Worm (Caenorhabditis elegans) whole organism, young adult: Measurements from ENCODE around the gene C03B1.13.

Experiments used
- B0261.1 ChIP-seq: sonication (generic microtip); optimal IDR thresholded peaks from 2 replicates; lab custom pipeline; 2016; ENCODE audit warnings: mild to moderate bottlenecking, missing genetic modification characterization, moderate library complexity, missing compliant biosample characterization
- D2030.7 ChIP-seq: fragments of 200-800 bp; sonication (Bioruptor generic); IDR thresholded peaks from 2 replicates; pipeline ENCODE4 v1.3.6; 2022; ENCODE audit warnings: missing genetic modification reagents, missing genetic modification characterization, missing compliant biosample characterization
- F22D6.2 ChIP-seq: sonication (generic microtip); optimal IDR thresholded peaks from 2 replicates; lab custom pipeline; 2016; ENCODE audit warnings: mild to moderate bottlenecking, missing genetic modification characterization, missing compliant biosample characterization
- F23B12.7 ChIP-seq: sonication (generic microtip); optimal IDR thresholded peaks from 2 replicates; lab custom pipeline; 2017; ENCODE audit warnings: missing genetic modification characterization, mild to moderate bottlenecking, missing compliant biosample characterization, antibody characterized with exemption, moderate library complexity; ENCODE audit not compliant: insufficient read depth
- F33H1.4 ChIP-seq: fragments of 200-800 bp; sonication (Bioruptor generic); IDR thresholded peaks from 2 replicates; pipeline ENCODE4 v1.3.6; 2022; ENCODE audit warnings: missing genetic modification reagents, missing genetic modification characterization, missing compliant biosample characterization
- F37B4.10 ChIP-seq: fragments of 200-800 bp; sonication (Bioruptor generic); IDR thresholded peaks from 2 replicates; pipeline ENCODE4 v1.3.6; 2022; ENCODE audit warnings: missing genetic modification characterization, missing compliant biosample characterization
- F55B11.4 ChIP-seq: sonication (generic microtip); optimal IDR thresholded peaks from 2 replicates; lab custom pipeline; 2016; ENCODE audit warnings: missing compliant biosample characterization, missing genetic modification characterization, borderline replicate concordance; ENCODE audit not compliant: insufficient read depth
- T07F8.4 ChIP-seq: sonication (generic microtip); optimal IDR thresholded peaks from 2 replicates; lab custom pipeline; 2016; ENCODE audit warnings: mild to moderate bottlenecking, missing genetic modification characterization, moderate library complexity, missing compliant biosample characterization
- T26A5.8 ChIP-seq: sonication (generic microtip); optimal IDR thresholded peaks from 2 replicates; lab custom pipeline; 2016; ENCODE audit warnings: missing genetic modification characterization, missing compliant biosample characterization
- ama-1 ChIP-seq, 3 experiments: fragments of 150-350 bp in 1 of 3; sonication (generic microtip) in 2 of 3; optimal IDR thresholded peaks; 2 replicates each; lab custom pipeline; 2014 to 2018; ENCODE audit warnings: missing biosample characterization in 2 of 3, missing genetic modification characterization in 2 of 3, missing genetic modification reagents in 2 of 3
- aptf-2 ChIP-seq: fragments of 200-800 bp; sonication (Bioruptor generic); conservative IDR thresholded peaks from 2 replicates; pipeline ENCODE4 v1.3.6; 2022; ENCODE audit warnings: missing genetic modification reagents, missing genetic modification characterization, missing compliant biosample characterization
- aptf-3 ChIP-seq: fragments of 200-800 bp; sonication (Bioruptor generic); IDR thresholded peaks from 2 replicates; pipeline ENCODE4 v1.3.6; 2022; ENCODE audit warnings: missing genetic modification characterization, missing compliant biosample characterization
- atf-7 ChIP-seq: sonication (generic microtip); optimal IDR thresholded peaks from 2 replicates; lab custom pipeline; 2017; ENCODE audit warnings: mild to moderate bottlenecking, missing genetic modification characterization, missing compliant biosample characterization
- attf-5 ChIP-seq: fragments of 200-800 bp; sonication (Bioruptor generic); optimal IDR thresholded peaks from 2 replicates; lab custom pipeline; 2018; ENCODE audit warnings: mild to moderate bottlenecking, missing genetic modification characterization, missing compliant biosample characterization
- ccch-3 ChIP-seq: fragments of 200-800 bp; sonication (Bioruptor generic); optimal IDR thresholded peaks from 2 replicates; lab custom pipeline; 2018; ENCODE audit warnings: mild to moderate bottlenecking, missing genetic modification characterization, missing compliant biosample characterization
- cebp-1 ChIP-seq, 2 experiments: fragments of 200-800 bp in 1 of 2; sonication (Bioruptor generic) in 1 of 2; sonication (generic microtip) in 1 of 2; IDR thresholded peaks in 1 of 2; optimal IDR thresholded peaks in 1 of 2; 2 replicates each; pipeline versions ENCODE4 v1.3.6 to Lab custom; 2017 to 2022; ENCODE audit warnings: missing compliant biosample characterization in 2 of 2, missing genetic modification characterization in 2 of 2, mild to moderate bottlenecking in 1 of 2, missing genetic modification reagents in 1 of 2, moderate library complexity in 1 of 2
- ceh-27 ChIP-seq: fragments of 200-800 bp; sonication (Bioruptor generic); optimal IDR thresholded peaks from 2 replicates; lab custom pipeline; 2018; ENCODE audit warnings: mild to moderate bottlenecking, missing genetic modification characterization, moderate library complexity, missing compliant biosample characterization
- ceh-58 ChIP-seq: fragments of 200-800 bp; sonication (Bioruptor generic); IDR thresholded peaks from 2 replicates; pipeline ENCODE4 v1.3.6; 2022; ENCODE audit warnings: missing genetic modification characterization, missing compliant biosample characterization
- ceh-79 ChIP-seq: sonication (generic microtip); optimal IDR thresholded peaks from 2 replicates; lab custom pipeline; 2017; ENCODE audit warnings: mild to moderate bottlenecking, missing genetic modification characterization, missing compliant biosample characterization
- chd-7 ChIP-seq: sonication (generic microtip); optimal IDR thresholded peaks from 2 replicates; lab custom pipeline; 2016; ENCODE audit warnings: mild to moderate bottlenecking, missing genetic modification characterization, moderate library complexity, missing compliant biosample characterization
- dpff-1 ChIP-seq: sonication (generic microtip); optimal IDR thresholded peaks from 2 replicates; lab custom pipeline; 2017; ENCODE audit warnings: mild to moderate bottlenecking, missing genetic modification characterization, missing compliant biosample characterization
- efl-1 ChIP-seq: fragments of 150-350 bp; optimal IDR thresholded peaks from 2 replicates; lab custom pipeline; 2014; ENCODE audit warnings: missing biosample characterization, missing genetic modification reagents, missing genetic modification characterization
- egl-44 ChIP-seq: fragments of 200-800 bp; sonication (Bioruptor generic); IDR thresholded peaks from 2 replicates; pipeline ENCODE4 v1.3.6; 2022; ENCODE audit warnings: missing genetic modification reagents, missing genetic modification characterization, missing compliant biosample characterization
- hrde-1 ChIP-seq: sonication (generic microtip); optimal IDR thresholded peaks from 2 replicates; lab custom pipeline; 2016; ENCODE audit warnings: missing genetic modification characterization, mild to moderate bottlenecking, missing compliant biosample characterization, moderate library complexity, missing genotype, missing genetic modification reagents, borderline replicate concordance
- hsf-1 ChIP-seq: fragments of 200-800 bp; sonication (Bioruptor generic); IDR thresholded peaks from 2 replicates; pipeline ENCODE4 v1.3.6; 2022; ENCODE audit warnings: missing genetic modification reagents, missing genetic modification characterization, missing compliant biosample characterization
- madf-10 ChIP-seq: sonication (generic microtip); optimal IDR thresholded peaks from 2 replicates; lab custom pipeline; 2016; ENCODE audit warnings: mild to moderate bottlenecking, missing genetic modification characterization, missing compliant biosample characterization
- madf-3 ChIP-seq: fragments of 200-800 bp; sonication (Bioruptor generic); IDR thresholded peaks from 2 replicates; pipeline ENCODE4 v1.3.6; 2022; ENCODE audit warnings: missing genetic modification reagents, missing genetic modification characterization, missing compliant biosample characterization
- mcd-1 ChIP-seq: fragments of 200-800 bp; sonication (Bioruptor generic); IDR thresholded peaks from 2 replicates; pipeline ENCODE4 v1.3.6; 2022; ENCODE audit warnings: missing genetic modification reagents, missing genetic modification characterization, missing compliant biosample characterization
- nhr-90 ChIP-seq: sonication (generic microtip); optimal IDR thresholded peaks from 2 replicates; lab custom pipeline; 2016; ENCODE audit warnings: missing genotype, mild to moderate bottlenecking, missing genetic modification characterization, missing compliant biosample characterization
- sdz-38 ChIP-seq: sonication (generic microtip); optimal IDR thresholded peaks from 2 replicates; lab custom pipeline; 2016; ENCODE audit warnings: missing genotype, missing genetic modification characterization, missing compliant biosample characterization
- sea-2 ChIP-seq: fragments of 200-800 bp; sonication (Bioruptor generic); IDR thresholded peaks from 2 replicates; pipeline ENCODE4 v1.3.6; 2022; ENCODE audit warnings: missing genetic modification characterization, missing compliant biosample characterization
- snpc-1.3 ChIP-seq: sonication (generic microtip); optimal IDR thresholded peaks from 2 replicates; lab custom pipeline; 2017; ENCODE audit warnings: missing genetic modification characterization, mild to moderate bottlenecking, missing compliant biosample characterization, antibody characterized with exemption, moderate library complexity, missing genotype, missing genetic modification reagents; ENCODE audit not compliant: insufficient read depth
- sptf-2 ChIP-seq: fragments of 200-800 bp; sonication (Bioruptor generic); optimal IDR thresholded peaks from 2 replicates; lab custom pipeline; 2018; ENCODE audit warnings: mild to moderate bottlenecking, missing genetic modification characterization, missing compliant biosample characterization
- tbp1 ChIP-seq: fragments of 200-800 bp; sonication (Bioruptor generic); optimal IDR thresholded peaks from 2 replicates; lab custom pipeline; 2018; ENCODE audit warnings: mild to moderate bottlenecking, missing genetic modification characterization, missing compliant biosample characterization
- xnd-1 ChIP-seq: sonication (generic microtip); optimal IDR thresholded peaks from 2 replicates; lab custom pipeline; 2016; ENCODE audit warnings: missing genotype, missing genetic modification reagents, missing genetic modification characterization, missing compliant biosample characterization
- zfh-2 ChIP-seq: fragments of 200-800 bp; sonication (Bioruptor generic); conservative IDR thresholded peaks from 2 replicates; pipeline ENCODE4 v1.3.6; 2022; ENCODE audit warnings: missing genetic modification reagents, missing genetic modification characterization, missing compliant biosample characterization
- ztf-3 ChIP-seq: fragments of 200-800 bp; sonication (Bioruptor generic); optimal IDR thresholded peaks from 2 replicates; lab custom pipeline; 2018; ENCODE audit warnings: mild to moderate bottlenecking, missing genetic modification characterization, missing compliant biosample characterization

C03B1.13 gene

ce11 chrX:6350016-6350415 lies 12.2 kb upstream of the C03B1.13 start, which contains the start of gene C03B1.6:
TSS of gene C03B1.6 (plus strand) at chrX:6350316.
- TF ChIP-seq egl-44 (GFP tag; lab: Robert Waterston, UW): no peak
- no peak for TF ChIP-seq tbp1 (GFP tag; lab: Kevin White, UChicago)
- no peak for TF ChIP-seq F33H1.4 (GFP tag; lab: Robert Waterston, UW)
- TF ChIP-seq D2030.7 (GFP tag; lab: Robert Waterston, UW): no peak
- TF ChIP-seq atf-7 (tag; lab: Kevin White, UChicago): no peak
- no peak for TF ChIP-seq F23B12.7 (tag; lab: Kevin White, UChicago)
- TF ChIP-seq aptf-2 (GFP tag; lab: Robert Waterston, UW): no peak
- TF ChIP-seq efl-1 (GFP tag; lab: Kevin White, UChicago): no peak
- no peak for TF ChIP-seq madf-3 (GFP tag; lab: Robert Waterston, UW)
- no peak for TF ChIP-seq hrde-1 (tag; lab: Kevin White, UChicago)
- no peak for TF ChIP-seq ceh-79
- TF ChIP-seq nhr-90: no peak
- TF ChIP-seq attf-5 (GFP tag; lab: Kevin White, UChicago): no peak
- no peak for TF ChIP-seq ama-1 (optimal IDR thresholded peaks at IDR 0.05; lab: Kevin White, UChicago)
- TF ChIP-seq ama-1 (GFP tag; optimal IDR thresholded peaks at IDR 0.05; lab: Kevin White, UChicago): no peak
- TF ChIP-seq cebp-1 (GFP tag; IDR thresholded peaks at IDR 0.05; lab: Robert Waterston, UW): no peak
- TF ChIP-seq cebp-1 (tag; optimal IDR thresholded peaks at IDR 0.05; lab: Kevin White, UChicago): no peak
- no peak for TF ChIP-seq ccch-3 (GFP tag; lab: Kevin White, UChicago)
- TF ChIP-seq sea-2 (GFP tag; lab: Robert Waterston, UW): no peak
- no peak for TF ChIP-seq mcd-1 (GFP tag; lab: Robert Waterston, UW)
- TF ChIP-seq T26A5.8 (tag; lab: Kevin White, UChicago): no peak

ce11 chrX:6347013-6347412 lies 9.2 kb upstream of the C03B1.13 start, which contains the start of gene C03B1.9:
TSS of gene C03B1.9 (minus strand) at chrX:6347113.
- no peak for TF ChIP-seq zfh-2 (GFP tag; lab: Robert Waterston, UW)
- TF ChIP-seq T07F8.4: no peak
- TF ChIP-seq efl-1 (GFP tag; lab: Kevin White, UChicago): no peak
- no peak for TF ChIP-seq madf-10
- no peak for TF ChIP-seq sdz-38
- TF ChIP-seq sptf-2 (GFP tag; lab: Kevin White, UChicago): no peak
- no peak for TF ChIP-seq snpc-1.3 (tag; lab: Kevin White, UChicago)
- TF ChIP-seq hsf-1: no peak
- TF ChIP-seq ztf-3 (GFP tag; lab: Kevin White, UChicago): no peak
- TF ChIP-seq mcd-1 (GFP tag; lab: Robert Waterston, UW): no peak
- TF ChIP-seq dpff-1: no peak
- TF ChIP-seq tbp1 (GFP tag; lab: Kevin White, UChicago): no peak
- TF ChIP-seq F55B11.4 (tag; lab: Kevin White, UChicago): no peak
- no peak for TF ChIP-seq F22D6.2 (tag; lab: Kevin White, UChicago)
- TF ChIP-seq ceh-58 (GFP tag; lab: Robert Waterston, UW): no peak
- no peak for TF ChIP-seq aptf-3
- TF ChIP-seq chd-7 (tag; lab: Kevin White, UChicago): no peak
- TF ChIP-seq B0261.1: no peak

ce11 chrX:6345785-6346184 lies 7.9 kb upstream of the C03B1.13 start:
- TF ChIP-seq ceh-27 (no peak), F37B4.10 (GFP tag; lab: Robert Waterston, UW) (no peak), xnd-1 (tag; lab: Kevin White, UChicago) (no peak), madf-10 (no peak)
